Fruit fly (Drosophila melanogaster) Kc167 (cell line): Measurements from ENCODE around the gene CG9582.

Source experiments
- Myc ChIP-seq: fragments of >200 bp; optimal IDR thresholded peaks from 2 replicates; lab custom pipeline; 2017; ENCODE audit warnings: missing external identifiers
- Sin3A ChIP-seq: fragments of >200 bp; optimal IDR thresholded peaks from 2 replicates; lab custom pipeline; 2018; ENCODE audit warnings: missing external identifiers
- h ChIP-seq: fragments of >200 bp; optimal IDR thresholded peaks from 3 replicates; lab custom pipeline; 2018; ENCODE audit warnings: missing external identifiers
- insv ChIP-seq: fragments of >200 bp; optimal IDR thresholded peaks from 3 replicates; lab custom pipeline; 2018; ENCODE audit warnings: missing external identifiers
- psq ChIP-seq: fragments of >200 bp; optimal IDR thresholded peaks from 2 replicates; lab custom pipeline; 2017; ENCODE audit warnings: missing external identifiers
- ttk ChIP-seq: sonication (Bioruptor generic); optimal IDR thresholded peaks from 2 replicates; lab custom pipeline; 2017; ENCODE audit warnings: missing external identifiers

The CG9582 gene

dm6 chr2L:9031736-9032135 lies at the start of gene CG9582:
Gene CG9582, minus strand, starts transcription at chr2L:9031836.
- no peak for TF ChIP-seq Sin3A (lab: Kevin White, UChicago)
- TF ChIP-seq insv (lab: Kevin White, UChicago) = no peak
- TF ChIP-seq psq = no peak
- no peak for TF ChIP-seq h
- no peak for TF ChIP-seq Myc (lab: Kevin White, UChicago)
- TF ChIP-seq ttk = no peak

dm6 chr2L:9076821-9077220 lies 45.2 kb upstream of the CG9582 start, which contains the start of gene CG12439:
Gene CG12439, plus strand, starts transcription at chr2L:9077121.
- TF ChIP-seq psq (no peak), insv (lab: Kevin White, UChicago) (no peak), ttk (no peak), Myc (lab: Kevin White, UChicago) (no peak), Sin3A (lab: Kevin White, UChicago) (no peak), h (no peak)

- no peak for TF ChIP-seq psq
- TF ChIP-seq Myc (lab: Kevin White, UChicago) = no peak
- no peak for TF ChIP-seq insv (lab: Kevin White, UChicago)
- TF ChIP-seq h = no peak
- no peak for TF ChIP-seq ttk
- no peak for TF ChIP-seq Sin3A (lab: Kevin White, UChicago)
Observed at dm6 chr2L:9071094-9071612, 39.5 kb upstream of the CG9582 start, which contains the start of gene DIP-zeta. Gene DIP-zeta, minus strand, starts transcription at chr2L:9071164.

- no peak for TF ChIP-seq psq
- no peak for TF ChIP-seq h
- TF ChIP-seq insv (lab: Kevin White, UChicago) = no peak
- no peak for TF ChIP-seq ttk
- TF ChIP-seq Myc (lab: Kevin White, UChicago) = no peak
- no peak for TF ChIP-seq Sin3A (lab: Kevin White, UChicago)
Observed at dm6 chr2L:9067124-9067523, 35.5 kb upstream of the CG9582 start.

- TF ChIP-seq insv (lab: Kevin White, UChicago) (no peak), h (no peak), Sin3A (lab: Kevin White, UChicago) (no peak), Myc (lab: Kevin White, UChicago) (no peak), ttk (no peak), psq (no peak)
Observed at dm6 chr2L:9026157-9026556, 5.5 kb downstream of the CG9582 start.

dm6 chr2L:9019438-9019837 lies 12.2 kb downstream of the CG9582 start:
- no peak for TF ChIP-seq insv (lab: Kevin White, UChicago)

- TF ChIP-seq Myc (lab: Kevin White, UChicago) (no peak), insv (lab: Kevin White, UChicago) (no peak), Sin3A (lab: Kevin White, UChicago) (no peak), ttk (no peak), psq (no peak), h (no peak)
Observed at dm6 chr2L:9013968-9014367, 17.7 kb downstream of the CG9582 start, which contains the start of gene Rcd-1r. Gene Rcd-1r, minus strand, starts transcription at chr2L:9014068.

dm6 chr2L:9011543-9012238 lies 19.9 kb downstream of the CG9582 start, which contains the start of gene CG13102:
Gene CG13102, plus strand, starts transcription at chr2L:9012188.
- TF ChIP-seq psq = no peak

- TF ChIP-seq ttk (no peak), insv (lab: Kevin White, UChicago) (no peak), Sin3A (lab: Kevin White, UChicago) (no peak), psq (no peak), Myc (lab: Kevin White, UChicago) (no peak), h (no peak)
Observed at dm6 chr2L:9010267-9010666, 21.4 kb downstream of the CG9582 start, which contains the start of gene CG9568. Gene CG9568, plus strand, starts transcription at chr2L:9010583.

- no peak for TF ChIP-seq Sin3A (lab: Kevin White, UChicago)
- no peak for TF ChIP-seq ttk
- TF ChIP-seq psq = no peak
- no peak for TF ChIP-seq h
- no peak for TF ChIP-seq Myc (lab: Kevin White, UChicago)
- TF ChIP-seq insv (lab: Kevin White, UChicago) = no peak
Observed at dm6 chr2L:8998237-8998636, 33.4 kb downstream of the CG9582 start, which contains the start of gene Try29F. Gene Try29F, plus strand, starts transcription at chr2L:8998537.

- TF ChIP-seq Sin3A (lab: Kevin White, UChicago) (no peak), Myc (lab: Kevin White, UChicago) (no peak), h (no peak), insv (lab: Kevin White, UChicago) (no peak), psq (no peak), ttk (no peak)
Observed at dm6 chr2L:8997285-8997684, 34.4 kb downstream of the CG9582 start, which contains the start of the genes alien and CG18661. Gene alien, minus strand, starts transcription at chr2L:8997379. Gene CG18661, plus strand, starts transcription at chr2L:8997605.

- TF ChIP-seq Myc (lab: Kevin White, UChicago) (no peak), insv (lab: Kevin White, UChicago) (no peak), h (no peak), ttk (no peak)
Observed at dm6 chr2L:8993650-8994441, 37.8 kb downstream of the CG9582 start, which contains the start of gene CG17906. Gene CG17906, plus strand, starts transcription at chr2L:8994391.
